Worm (Caenorhabditis elegans) whole organism, L4 larva: ENCODE data around the gene unc-23.

Experiments used
- aly-2 ChIP-seq: sonication (generic microtip); optimal IDR thresholded peaks from 2 replicates; lab custom pipeline; 2018; ENCODE audit warnings: missing biosample characterization, missing genetic modification characterization
- lir-3 ChIP-seq: sonication (generic microtip); optimal IDR thresholded peaks from 2 replicates; lab custom pipeline; 2016; ENCODE audit warnings: mild to moderate bottlenecking, missing genetic modification characterization, missing compliant biosample characterization

DNA sequence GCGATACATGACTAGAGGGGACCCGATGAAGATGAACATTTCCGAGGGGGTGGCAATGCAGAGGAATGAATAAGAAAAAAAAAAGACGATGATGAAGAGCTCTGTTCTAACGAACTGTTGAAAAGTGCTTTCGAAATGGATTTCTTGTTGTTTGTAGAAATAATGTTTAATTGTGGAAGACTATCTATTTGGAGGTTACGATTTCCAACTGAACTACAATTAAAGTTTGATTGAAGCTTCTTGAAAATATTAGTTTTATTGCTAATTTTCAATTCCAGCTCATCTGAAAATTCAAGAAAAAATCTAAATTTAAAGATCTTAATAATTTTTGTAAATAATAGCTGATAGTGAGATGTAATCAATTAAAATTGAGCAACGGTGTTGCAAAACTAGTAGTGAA is 8.3 kb downstream of the unc-23 start:
- no peak for TF ChIP-seq aly-2 (tag; lab: Kevin White, UChicago)
- no peak for TF ChIP-seq lir-3
